Fruit fly (Drosophila melanogaster): ENCODE results near the gene CG32264.

Gene CG32264

DNA sequence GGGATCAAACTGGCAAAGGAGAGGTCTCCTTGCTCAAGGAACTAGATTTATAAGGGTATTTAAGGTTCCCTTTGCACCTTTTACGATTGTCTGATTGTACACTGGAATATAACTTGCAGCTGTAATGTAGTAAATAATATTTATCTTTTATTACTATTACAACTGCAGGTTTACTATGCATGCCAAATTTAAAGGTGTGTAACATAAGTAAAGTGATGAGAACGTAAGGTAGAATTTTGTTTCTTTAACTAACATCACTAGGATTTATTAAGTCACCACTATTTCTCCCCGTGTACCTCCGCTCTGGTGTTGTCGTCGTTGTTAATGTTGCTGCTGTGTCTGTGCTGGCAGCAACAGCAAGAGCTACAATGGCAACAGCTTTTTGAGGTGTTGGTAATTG, 138.7 kb downstream of the CG32264 start:
- TF ChIP-seq tai (GFP tag; optimal IDR thresholded peaks at IDR 0.05) (no peak), rgr (GFP tag; optimal IDR thresholded peaks at IDR 0.05) (no peak), Jra (GFP tag; optimal IDR thresholded peaks at IDR 0.05) (no peak), h (GFP tag; optimal IDR thresholded peaks at IDR 0.05) (no peak), psq (GFP tag; optimal IDR thresholded peaks at IDR 0.05) (no peak), Hr78 (GFP tag; optimal IDR thresholded peaks at IDR 0.05) (no peak), CrebA (GFP tag; optimal IDR thresholded peaks at IDR 0.05; ENCODE audit: borderline replicate concordance) (no peak), Myc (optimal IDR thresholded peaks at IDR 0.05) (no peak), Hr83 (GFP tag; optimal IDR thresholded peaks at IDR 0.05; ENCODE audit: poor library complexity, severe bottlenecking) (no peak), dmrt93B (GFP tag; optimal IDR thresholded peaks at IDR 0.05) (no peak), Sp1 (GFP tag; optimal IDR thresholded peaks at IDR 0.05) (no peak), foxo (GFP tag; optimal IDR thresholded peaks at IDR 0.05) (no peak), ey (GFP tag; optimal IDR thresholded peaks at IDR 0.05) (no peak), N (GFP tag; optimal IDR thresholded peaks at IDR 0.05) (no peak), dl (GFP tag; optimal IDR thresholded peaks at IDR 0.05; ENCODE audit: insufficient read depth in 1 of 2, partially characterized antibody in 2 of 2) (no peak), Abd-B (GFP tag; optimal IDR thresholded peaks at IDR 0.05) (no peak), Mio (GFP tag; optimal IDR thresholded peaks at IDR 0.05) (no peak)

DNA sequence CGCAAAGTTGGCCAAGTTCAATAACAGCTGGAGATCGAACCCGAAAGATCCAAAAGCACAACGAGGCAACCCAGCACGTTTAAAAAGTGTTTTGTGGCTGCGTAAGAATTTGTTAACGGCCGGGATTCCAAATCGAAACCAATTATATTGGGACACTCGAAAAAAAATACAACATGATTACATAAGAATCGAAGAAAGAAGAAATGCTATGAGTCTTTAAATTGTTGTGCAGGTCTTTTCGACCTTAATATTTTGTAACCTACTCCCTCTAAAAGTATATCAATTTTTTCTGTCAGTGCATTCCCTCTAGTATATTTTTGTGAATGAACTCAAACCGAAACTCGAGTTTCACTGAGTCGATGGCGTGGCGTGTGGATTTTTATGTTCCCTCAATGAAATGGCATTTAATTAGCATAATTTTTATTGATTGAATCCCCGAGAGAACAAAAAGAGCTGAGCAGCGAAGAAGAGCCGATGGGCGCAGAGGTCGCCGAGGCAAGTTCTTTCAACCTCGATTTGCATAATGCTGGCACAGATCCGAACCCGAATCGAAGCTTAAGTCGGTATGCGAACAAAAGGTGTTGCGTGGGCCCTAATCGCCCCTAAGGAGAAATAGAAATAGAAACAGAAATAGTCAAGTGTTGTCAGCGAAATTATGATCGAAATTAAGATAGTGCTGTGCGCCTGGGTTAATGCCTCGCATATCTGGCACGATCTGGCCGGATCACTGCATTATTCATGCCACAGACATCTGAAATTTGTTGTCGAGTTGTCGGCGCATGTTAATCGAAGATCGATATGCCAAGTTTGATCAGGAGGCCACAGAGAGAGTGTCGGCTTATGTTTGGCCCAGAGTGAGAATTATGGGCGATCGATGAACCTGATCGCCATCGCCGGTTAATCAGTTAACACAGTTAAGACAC, 140.7 kb downstream of the CG32264 start:
- no peak for TF ChIP-seq Hr78 (GFP tag; optimal IDR thresholded peaks at IDR 0.05)
- TF ChIP-seq ey (GFP tag; optimal IDR thresholded peaks at IDR 0.05): peak; percentile 56
- peak; percentile 45 for TF ChIP-seq rgr (GFP tag; optimal IDR thresholded peaks at IDR 0.05)
- peak; percentile 28 for TF ChIP-seq Sp1 (GFP tag; optimal IDR thresholded peaks at IDR 0.05)
- peak; percentile 60 for TF ChIP-seq tai (GFP tag; optimal IDR thresholded peaks at IDR 0.05)
- peak; percentile 12 for TF ChIP-seq Hnf4 (GFP tag; optimal IDR thresholded peaks at IDR 0.05)
- TF ChIP-seq N (GFP tag; optimal IDR thresholded peaks at IDR 0.05): no peak
- TF ChIP-seq psq (GFP tag; optimal IDR thresholded peaks at IDR 0.05): peak; percentile 16
- TF ChIP-seq sv (GFP tag; optimal IDR thresholded peaks at IDR 0.05): peak; percentile 42
- TF ChIP-seq br (GFP tag; optimal IDR thresholded peaks at IDR 0.05): peak; percentile 26
- TF ChIP-seq CG32264 (GFP tag; optimal IDR thresholded peaks at IDR 0.05): no peak
- TF ChIP-seq OdsH (GFP tag; optimal IDR thresholded peaks at IDR 0.05): peak; percentile 50
- TF ChIP-seq pan (optimal IDR thresholded peaks at IDR 0.05): no peak
